Fruit fly (Drosophila melanogaster) Kc167 (cell line): ENCODE measurements around the gene Nplp3.

Experiments used
- Sin3A ChIP-seq: fragments of >200 bp; optimal IDR thresholded peaks from 2 replicates; lab custom pipeline; 2018; ENCODE audit warnings: missing external identifiers
- insv ChIP-seq: fragments of >200 bp; optimal IDR thresholded peaks from 3 replicates; lab custom pipeline; 2018; ENCODE audit warnings: missing external identifiers
- psq ChIP-seq: fragments of >200 bp; optimal IDR thresholded peaks from 2 replicates; lab custom pipeline; 2017; ENCODE audit warnings: missing external identifiers
- ttk ChIP-seq: sonication (Bioruptor generic); optimal IDR thresholded peaks from 2 replicates; lab custom pipeline; 2017; ENCODE audit warnings: missing external identifiers

- TF ChIP-seq ttk (no peak), psq (lab: Kevin White, UChicago) (no peak), insv (no peak), Sin3A (lab: Kevin White, UChicago) (no peak)
Measured at dm6 chr3L:16331633-16332032, 13.8 kb downstream of the Nplp3 start, which contains the start of gene retinin.
